Worm (Caenorhabditis elegans): ENCODE results near the gene nhr-131.

DNA sequence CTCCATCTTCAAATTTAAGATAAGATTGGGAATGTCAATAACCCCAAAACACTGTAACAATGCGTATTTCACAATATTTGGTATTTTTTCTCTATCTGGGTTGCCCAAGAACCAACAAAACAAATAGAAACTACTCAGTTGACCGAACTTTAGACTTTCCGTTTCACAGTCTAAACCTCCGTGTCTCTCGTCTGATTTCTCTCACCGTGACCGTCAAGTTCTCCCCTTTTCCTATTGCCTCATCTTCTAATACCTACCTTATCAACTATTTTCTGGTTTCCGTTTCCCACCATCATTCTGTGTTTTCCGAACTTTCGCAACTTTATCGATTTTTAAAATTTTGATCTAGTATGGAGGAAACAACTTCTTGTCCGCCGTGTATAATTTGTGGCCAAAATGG is at the start of gene nhr-131:
- TF ChIP-seq him-1 (tag; optimal IDR thresholded peaks at IDR 0.05) (no peak), W03F9.2 (tag; optimal IDR thresholded peaks at IDR 0.05) (no peak)
